Worm (Caenorhabditis elegans) whole organism, early embryonic: ENCODE measurements around the gene fbxc-19.

Experiments used
- B0310.2 ChIP-seq: sonication (generic microtip); optimal IDR thresholded peaks from 2 replicates; lab custom pipeline; 2016; ENCODE audit warnings: mild to moderate bottlenecking, missing genetic modification characterization, missing compliant biosample characterization
- ama-1 ChIP-seq: fragments of 150-350 bp; optimal IDR thresholded peaks from 2 replicates; lab custom pipeline; 2014
- ceh-36 ChIP-seq: sonication (generic microtip); optimal IDR thresholded peaks from 2 replicates; lab custom pipeline; 2016; ENCODE audit warnings: missing genetic modification characterization, inconsistent platforms, missing compliant biosample characterization
- ets-7 ChIP-seq: sonication (generic microtip); optimal IDR thresholded peaks from 2 replicates; lab custom pipeline; 2016; ENCODE audit warnings: missing genotype, missing genetic modification characterization, missing compliant biosample characterization
- flt-1 ChIP-seq: fragments of 200-800 bp; sonication (Bioruptor generic); IDR thresholded peaks from 2 replicates; pipeline ENCODE4 v1.3.6; 2022; ENCODE audit warnings: missing genetic modification characterization, missing compliant biosample characterization
- hmg-4 ChIP-seq: fragments of 200-800 bp; sonication (Bioruptor generic); optimal IDR thresholded peaks from 2 replicates; lab custom pipeline; 2018; ENCODE audit warnings: mild to moderate bottlenecking, missing genetic modification characterization, missing compliant biosample characterization
- tbx-11 ChIP-seq: fragments of 200-800 bp; sonication (Bioruptor generic); IDR thresholded peaks from 2 replicates; pipeline ENCODE4 v1.3.6; 2022; ENCODE audit warnings: missing genetic modification characterization, missing compliant biosample characterization
- tbx-37 ChIP-seq: fragments of 200-800 bp; sonication (Bioruptor generic); conservative IDR thresholded peaks from 2 replicates; pipeline ENCODE4 v1.3.6; 2022; ENCODE audit warnings: missing genetic modification reagents, missing genetic modification characterization, missing compliant biosample characterization
- tra-4 ChIP-seq: sonication (generic microtip); optimal IDR thresholded peaks from 2 replicates; lab custom pipeline; 2017; ENCODE audit warnings: missing genetic modification characterization, missing compliant biosample characterization

DNA sequence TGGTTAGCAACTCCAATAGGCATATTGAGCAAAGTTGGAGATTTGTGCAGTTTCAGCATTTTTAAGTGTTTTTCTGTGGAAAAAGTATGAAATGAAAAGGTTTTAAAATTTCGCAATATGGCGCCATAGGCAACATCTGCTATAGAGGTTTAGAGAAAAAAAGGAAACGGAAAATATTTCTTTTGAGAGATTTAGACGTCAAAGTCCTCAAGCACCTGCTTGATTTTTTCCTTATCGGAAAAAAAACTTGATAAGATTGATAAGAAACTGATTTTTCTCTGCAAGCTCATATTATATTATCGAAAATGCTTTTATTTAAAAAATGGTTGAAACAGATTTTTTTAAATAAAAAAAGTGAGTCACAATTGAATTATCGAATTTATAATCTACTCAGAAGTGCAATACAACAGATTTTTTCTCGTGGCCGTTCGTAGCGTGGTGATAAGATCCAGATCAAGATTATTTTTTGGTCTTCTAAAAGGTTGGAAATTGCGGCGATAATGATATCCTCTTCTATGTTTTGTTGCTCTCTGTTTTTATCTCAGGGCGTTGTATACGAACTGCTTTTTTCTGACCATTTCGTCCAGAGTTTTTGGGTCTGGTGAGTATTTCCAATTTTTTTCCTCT lies at the start of gene fbxc-19:
- TF ChIP-seq B0310.2 (no peak), ets-7 (no peak), tbx-37 (GFP tag; lab: Robert Waterston, UW) (no peak), ama-1 (lab: Kevin White, UChicago) (no peak), flt-1 (GFP tag; lab: Robert Waterston, UW) (no peak), hmg-4 (GFP tag; lab: Kevin White, UChicago) (no peak), ceh-36 (tag; lab: Kevin White, UChicago) (no peak), tra-4 (tag; lab: Kevin White, UChicago) (no peak), tbx-11 (GFP tag; lab: Robert Waterston, UW) (no peak)
